Worm (Caenorhabditis elegans) whole organism, early embryonic: ENCODE measurements around the gene fkb-3.

Experiments used
- B0310.2 ChIP-seq: sonication (generic microtip); optimal IDR thresholded peaks from 2 replicates; lab custom pipeline; 2016; ENCODE audit warnings: mild to moderate bottlenecking, missing genetic modification characterization, missing compliant biosample characterization
- F13C5.2 ChIP-seq: sonication (generic microtip); optimal IDR thresholded peaks from 2 replicates; lab custom pipeline; 2017; ENCODE audit warnings: mild to moderate bottlenecking, missing genetic modification characterization, inconsistent platforms, missing compliant biosample characterization
- aly-1 ChIP-seq: sonication (generic microtip); optimal IDR thresholded peaks from 2 replicates; lab custom pipeline; 2016; ENCODE audit warnings: missing genetic modification characterization, missing compliant biosample characterization
- ama-1 ChIP-seq: fragments of 150-350 bp; optimal IDR thresholded peaks from 2 replicates; lab custom pipeline; 2014
- ceh-13 ChIP-seq: fragments of 200-800 bp; sonication (Bioruptor generic); optimal IDR thresholded peaks from 2 replicates; lab custom pipeline; 2018; ENCODE audit warnings: mild to moderate bottlenecking, missing genetic modification characterization, missing compliant biosample characterization
- ceh-36 ChIP-seq: sonication (generic microtip); optimal IDR thresholded peaks from 2 replicates; lab custom pipeline; 2016; ENCODE audit warnings: missing genetic modification characterization, inconsistent platforms, missing compliant biosample characterization
- ets-7 ChIP-seq: sonication (generic microtip); optimal IDR thresholded peaks from 2 replicates; lab custom pipeline; 2016; ENCODE audit warnings: missing genotype, missing genetic modification characterization, missing compliant biosample characterization
- flt-1 ChIP-seq: fragments of 200-800 bp; sonication (Bioruptor generic); IDR thresholded peaks from 2 replicates; pipeline ENCODE4 v1.3.6; 2022; ENCODE audit warnings: missing genetic modification characterization, missing compliant biosample characterization
- hmbx-1 ChIP-seq: sonication (generic microtip); optimal IDR thresholded peaks from 2 replicates; lab custom pipeline; 2016; ENCODE audit warnings: mild to moderate bottlenecking, missing genetic modification characterization, missing compliant biosample characterization
- hmg-4 ChIP-seq: fragments of 200-800 bp; sonication (Bioruptor generic); optimal IDR thresholded peaks from 2 replicates; lab custom pipeline; 2018; ENCODE audit warnings: mild to moderate bottlenecking, missing genetic modification characterization, missing compliant biosample characterization
- hnd-1 ChIP-seq: sonication (generic microtip); optimal IDR thresholded peaks from 2 replicates; lab custom pipeline; 2016; ENCODE audit warnings: missing genetic modification characterization, missing compliant biosample characterization
- pes-1 ChIP-seq: fragments of 200-800 bp; sonication (Bioruptor generic); IDR thresholded peaks from 2 replicates; pipeline ENCODE4 v1.3.6; 2022; ENCODE audit warnings: missing genetic modification reagents, missing genetic modification characterization, missing compliant biosample characterization
- scrt-1 ChIP-seq: fragments of 200-800 bp; sonication (Bioruptor generic); IDR thresholded peaks from 2 replicates; pipeline ENCODE4 v1.3.6; 2022; ENCODE audit warnings: missing genetic modification characterization, missing compliant biosample characterization
- sea-1 ChIP-seq: fragments of 200-800 bp; sonication (Bioruptor generic); conservative IDR thresholded peaks from 2 replicates; pipeline ENCODE4 v1.3.6; 2022; ENCODE audit warnings: missing genetic modification characterization, missing compliant biosample characterization
- tbx-11 ChIP-seq: fragments of 200-800 bp; sonication (Bioruptor generic); IDR thresholded peaks from 2 replicates; pipeline ENCODE4 v1.3.6; 2022; ENCODE audit warnings: missing genetic modification characterization, missing compliant biosample characterization
- tbx-37 ChIP-seq: fragments of 200-800 bp; sonication (Bioruptor generic); conservative IDR thresholded peaks from 2 replicates; pipeline ENCODE4 v1.3.6; 2022; ENCODE audit warnings: missing genetic modification reagents, missing genetic modification characterization, missing compliant biosample characterization
- tra-4 ChIP-seq: sonication (generic microtip); optimal IDR thresholded peaks from 2 replicates; lab custom pipeline; 2017; ENCODE audit warnings: missing genetic modification characterization, missing compliant biosample characterization

fkb-3 gene

DNA sequence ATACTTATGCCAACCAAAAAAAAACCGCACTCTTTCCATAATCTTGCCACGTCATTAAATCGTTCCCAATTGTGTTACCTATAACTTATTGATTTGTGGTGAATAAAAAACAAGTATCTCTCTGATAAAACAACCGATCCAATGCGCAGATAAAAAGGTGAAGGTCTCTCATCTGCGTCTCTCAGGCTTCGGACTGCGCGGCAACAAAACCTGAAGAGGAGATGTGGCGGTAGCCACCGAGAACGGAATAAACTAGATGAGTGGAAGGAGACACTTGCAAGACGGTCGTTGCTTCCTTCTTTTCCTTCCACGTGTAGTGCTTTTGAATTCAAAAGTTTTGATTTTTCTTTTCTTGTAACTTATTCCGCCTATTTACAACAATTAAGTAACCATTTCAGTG, at the start of gene fkb-3:
Gene fkb-3, plus strand, starts transcription at position 277 of the 400 bp plus-strand sequence.
- no peak for TF ChIP-seq ceh-13 (GFP tag; lab: Kevin White, UChicago)

ce11 chrV:7178843-7179242, 46.2 kb upstream of the fkb-3 start, which contains the start of gene cpsf-2:
Gene cpsf-2 (plus strand): TSS chrV:7179172.
- TF ChIP-seq scrt-1 (GFP tag; lab: Robert Waterston, UW) (no peak), sea-1 (GFP tag; lab: Robert Waterston, UW) (no peak), ceh-13 (GFP tag; lab: Kevin White, UChicago) (no peak), tra-4 (tag; lab: Kevin White, UChicago) (no peak), flt-1 (GFP tag; lab: Robert Waterston, UW) (no peak), pes-1 (GFP tag; lab: Robert Waterston, UW) (no peak), ceh-36 (tag; lab: Kevin White, UChicago) (no peak), ama-1 (no peak), hmbx-1 (tag; lab: Kevin White, UChicago) (no peak), tbx-37 (GFP tag; lab: Robert Waterston, UW) (no peak), B0310.2 (tag; lab: Kevin White, UChicago) (no peak), hmg-4 (GFP tag; lab: Kevin White, UChicago) (no peak), hnd-1 (tag; lab: Kevin White, UChicago) (no peak), aly-1 (tag; lab: Kevin White, UChicago) (no peak), F13C5.2 (tag; lab: Kevin White, UChicago) (no peak)

DNA sequence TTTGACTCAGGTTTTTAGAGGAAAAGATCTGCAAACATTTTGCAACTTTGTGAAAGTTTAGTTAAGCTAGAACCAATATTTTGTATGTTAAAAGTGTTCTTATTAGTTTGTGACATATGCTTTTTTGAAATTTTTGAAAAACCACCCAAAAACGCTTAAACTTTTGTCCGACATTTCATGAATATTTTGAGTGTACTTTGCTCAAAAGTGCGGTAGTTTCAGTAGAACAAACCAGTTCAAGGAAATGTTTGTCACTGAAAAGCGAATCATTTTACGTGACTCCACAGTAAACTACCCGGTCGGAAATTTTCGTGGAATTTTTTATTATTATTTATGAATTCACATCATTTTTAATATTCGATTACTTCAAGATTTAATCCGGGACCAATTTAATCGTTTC, 40.5 kb upstream of the fkb-3 start, which contains the start of gene pitr-5:
Gene pitr-5, plus strand, starts transcription at position 301 of the 400 bp plus-strand sequence.
- TF ChIP-seq hmbx-1 (tag; lab: Kevin White, UChicago), result no peak
- no peak for TF ChIP-seq hnd-1 (tag; lab: Kevin White, UChicago)
- no peak for TF ChIP-seq hmg-4 (GFP tag; lab: Kevin White, UChicago)
- no peak for TF ChIP-seq pes-1 (GFP tag; lab: Robert Waterston, UW)
- no peak for TF ChIP-seq ceh-36 (tag; lab: Kevin White, UChicago)
- no peak for TF ChIP-seq tra-4 (tag; lab: Kevin White, UChicago)
- TF ChIP-seq ets-7 (tag; lab: Kevin White, UChicago), result no peak
- no peak for TF ChIP-seq ama-1
- TF ChIP-seq B0310.2 (tag; lab: Kevin White, UChicago), result no peak
- no peak for TF ChIP-seq ceh-13 (GFP tag; lab: Kevin White, UChicago)
- TF ChIP-seq scrt-1 (GFP tag; lab: Robert Waterston, UW), result no peak
- TF ChIP-seq sea-1 (GFP tag; lab: Robert Waterston, UW), result no peak

ce11 chrV:7186599-7186998, 38.4 kb upstream of the fkb-3 start:
- TF ChIP-seq F13C5.2 (tag; lab: Kevin White, UChicago), result no peak
- TF ChIP-seq ceh-36 (tag; lab: Kevin White, UChicago), result no peak
- no peak for TF ChIP-seq tbx-11 (GFP tag; lab: Robert Waterston, UW)

ce11 chrV:7187295-7187694, 37.7 kb upstream of the fkb-3 start:
- no peak for TF ChIP-seq ama-1
- no peak for TF ChIP-seq ets-7 (tag; lab: Kevin White, UChicago)
- no peak for TF ChIP-seq flt-1 (GFP tag; lab: Robert Waterston, UW)
- no peak for TF ChIP-seq hmbx-1 (tag; lab: Kevin White, UChicago)

- TF ChIP-seq ceh-13 (GFP tag; lab: Kevin White, UChicago), result no peak
- no peak for TF ChIP-seq hmbx-1 (tag; lab: Kevin White, UChicago)
- no peak for TF ChIP-seq tra-4 (tag; lab: Kevin White, UChicago)
Observed at ce11 chrV:7193562-7193961, 31.5 kb upstream of the fkb-3 start, which contains the start of gene F09G2.8. Gene F09G2.8 (minus strand): TSS chrV:7193662.

- TF ChIP-seq F13C5.2 (tag; lab: Kevin White, UChicago) (no peak), hnd-1 (tag; lab: Kevin White, UChicago) (no peak), aly-1 (tag; lab: Kevin White, UChicago) (no peak), ama-1 (no peak), tra-4 (tag; lab: Kevin White, UChicago) (no peak), sea-1 (GFP tag; lab: Robert Waterston, UW) (no peak), scrt-1 (GFP tag; lab: Robert Waterston, UW) (no peak)
Observed at ce11 chrV:7194818-7195217, 30.2 kb upstream of the fkb-3 start.

ce11 chrV:7196037-7196436, 29.0 kb upstream of the fkb-3 start, which contains the start of gene attf-2:
Gene attf-2 (minus strand): TSS chrV:7196137.
- TF ChIP-seq scrt-1 (GFP tag; lab: Robert Waterston, UW), result no peak
- no peak for TF ChIP-seq sea-1 (GFP tag; lab: Robert Waterston, UW)
- no peak for TF ChIP-seq tra-4 (tag; lab: Kevin White, UChicago)
- no peak for TF ChIP-seq hmg-4 (GFP tag; lab: Kevin White, UChicago)
- no peak for TF ChIP-seq hnd-1 (tag; lab: Kevin White, UChicago)
- no peak for TF ChIP-seq ama-1
- no peak for TF ChIP-seq tbx-11 (GFP tag; lab: Robert Waterston, UW)
- TF ChIP-seq hmbx-1 (tag; lab: Kevin White, UChicago), result no peak
- TF ChIP-seq aly-1 (tag; lab: Kevin White, UChicago), result no peak
- TF ChIP-seq ets-7 (tag; lab: Kevin White, UChicago), result no peak
